Fruit fly (Drosophila melanogaster): ENCODE results near the gene CG7214.
A peak's percentile ranks its signal among the peaks of the same experiment; 100 is the strongest.

CG7214 gene

DNA sequence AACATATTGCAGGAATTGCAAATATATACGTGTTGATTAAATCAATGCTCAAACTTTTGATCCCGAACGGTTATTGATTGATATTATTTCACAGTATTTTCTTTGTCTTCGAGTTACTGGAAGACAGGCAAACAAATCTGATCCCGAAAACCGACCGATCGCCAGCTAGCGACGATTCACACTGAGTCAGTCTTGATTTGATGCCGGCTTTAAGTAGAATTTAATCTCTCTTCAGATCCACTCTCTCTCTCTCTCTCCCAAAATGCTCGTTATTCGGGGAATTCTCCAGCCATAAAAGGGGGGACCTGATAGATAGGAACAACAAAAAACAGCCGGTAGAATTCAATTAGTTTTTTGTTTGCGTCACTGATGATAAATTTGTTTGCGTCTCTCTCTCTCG lies 43.2 kb downstream of the CG7214 start, which contains the start of gene Tep2:
TSS of gene Tep2 (minus strand) at position 185 of the 400 bp plus-strand sequence.
- TF ChIP-seq sv (GFP tag; optimal IDR thresholded peaks at IDR 0.05) (no peak), woc (GFP tag; optimal IDR thresholded peaks at IDR 0.05) (no peak), Jra (GFP tag; optimal IDR thresholded peaks at IDR 0.05) (peak; percentile 58), dl (GFP tag; optimal IDR thresholded peaks at IDR 0.05; ENCODE audit: insufficient read depth in 1 of 2, partially characterized antibody in 2 of 2) (peak; percentile 47 to 58), usp (GFP tag; optimal IDR thresholded peaks at IDR 0.05) (no peak), sage (GFP tag; optimal IDR thresholded peaks at IDR 0.05) (no peak), Dif (GFP tag; optimal IDR thresholded peaks at IDR 0.05; ENCODE audit: partially characterized antibody) (peak; percentile 71), Myc (optimal IDR thresholded peaks at IDR 0.05) (no peak), h (GFP tag; optimal IDR thresholded peaks at IDR 0.05) (peak; percentile 26), Rel (GFP tag; optimal IDR thresholded peaks at IDR 0.05) (no peak), Rel (tag; optimal IDR thresholded peaks at IDR 0.05) (peak; percentile 96), GATAd (GFP tag; optimal IDR thresholded peaks at IDR 0.05) (no peak), Hr83 (GFP tag; optimal IDR thresholded peaks at IDR 0.05; ENCODE audit: poor library complexity, severe bottlenecking) (peak; percentile 2), CG9705 (GFP tag; optimal IDR thresholded peaks at IDR 0.05) (no peak), dsf (GFP tag; optimal IDR thresholded peaks at IDR 0.05; ENCODE audit: borderline replicate concordance) (no peak), fru (GFP tag; optimal IDR thresholded peaks at IDR 0.05) (peak; percentile 43), jim (GFP tag; optimal IDR thresholded peaks at IDR 0.05) (no peak), Sp1 (GFP tag; optimal IDR thresholded peaks at IDR 0.05) (no peak), rgr (GFP tag; optimal IDR thresholded peaks at IDR 0.05) (peak; percentile 36), pan (optimal IDR thresholded peaks at IDR 0.05) (no peak)

Data from whole organism, wandering third instar larva.